Worm (Caenorhabditis elegans) whole organism, L4 larva: ENCODE measurements around the gene C14E2.7.

Experiments used
- F44E2.7 ChIP-seq: fragments of 200-800 bp; sonication (Bioruptor generic); IDR thresholded peaks from 2 replicates; pipeline ENCODE4 v2.1.2; 2022; ENCODE audit warnings: missing genetic modification characterization, missing compliant biosample characterization
- F49E8.2 ChIP-seq: sonication (generic microtip); optimal IDR thresholded peaks from 2 replicates; lab custom pipeline; 2016; ENCODE audit warnings: missing compliant biosample characterization, mild to moderate bottlenecking, missing genetic modification characterization, borderline replicate concordance
- T20F7.1 ChIP-seq: fragments of 200-800 bp; sonication (Bioruptor generic); optimal IDR thresholded peaks from 2 replicates; lab custom pipeline; 2018; ENCODE audit warnings: mild to moderate bottlenecking, missing genetic modification characterization, missing compliant biosample characterization
- T26A8.4 ChIP-seq: fragments of 200-800 bp; sonication (Bioruptor generic); IDR thresholded peaks from 2 replicates; pipeline ENCODE4 v1.3.6; 2022; ENCODE audit warnings: missing genetic modification characterization, missing compliant biosample characterization
- Y105C5A.15 ChIP-seq: fragments of 200-800 bp; sonication (Bioruptor generic); IDR thresholded peaks from 2 replicates; pipeline ENCODE4 v1.3.6; 2022; ENCODE audit warnings: missing genetic modification characterization, missing compliant biosample characterization
- Y48G9A.11 ChIP-seq: fragments of 200-800 bp; sonication (Bioruptor generic); IDR thresholded peaks from 2 replicates; pipeline ENCODE4 v1.3.6; 2022; ENCODE audit warnings: missing genetic modification reagents, missing genetic modification characterization, missing compliant biosample characterization
- Y75B8A.6 ChIP-seq: fragments of 200-800 bp; sonication (Bioruptor generic); IDR thresholded peaks from 2 replicates; pipeline ENCODE4 v1.3.6; 2022; ENCODE audit warnings: missing genetic modification reagents, missing genetic modification characterization, missing compliant biosample characterization
- aly-2 ChIP-seq: sonication (generic microtip); optimal IDR thresholded peaks from 2 replicates; lab custom pipeline; 2018; ENCODE audit warnings: missing biosample characterization, missing genetic modification characterization
- ama-1 ChIP-seq: fragments of 150-350 bp; optimal IDR thresholded peaks from 2 replicates; lab custom pipeline; 2014; ENCODE audit warnings: inconsistent platforms, mixed read lengths
- arid-1 ChIP-seq: fragments of 200-800 bp; sonication (Bioruptor generic); conservative IDR thresholded peaks from 2 replicates; pipeline ENCODE4 v1.3.6; 2022; ENCODE audit warnings: missing genetic modification reagents, missing genetic modification characterization, missing compliant biosample characterization
- ceh-20 ChIP-seq: fragments of 200-800 bp; sonication (Bioruptor generic); IDR thresholded peaks from 2 replicates; pipeline ENCODE4 v1.3.6; 2022; ENCODE audit warnings: missing genetic modification reagents, missing genetic modification characterization, missing compliant biosample characterization
- ceh-44 ChIP-seq: fragments of 200-800 bp; sonication (Bioruptor generic); IDR thresholded peaks from 2 replicates; pipeline ENCODE4 v1.3.6; 2022; ENCODE audit warnings: missing genetic modification reagents, missing genetic modification characterization, missing compliant biosample characterization
- ces-1 ChIP-seq: fragments of 150-350 bp; sonication (generic microtip); optimal IDR thresholded peaks from 4 replicates; lab custom pipeline; 2014; ENCODE audit warnings: missing biosample characterization, missing genetic modification reagents, missing genetic modification characterization
- ctbp-1 ChIP-seq: fragments of 200-800 bp; sonication (Bioruptor generic); IDR thresholded peaks from 2 replicates; pipeline ENCODE4 v1.3.6; 2022; ENCODE audit warnings: missing genetic modification reagents, missing genetic modification characterization, missing compliant biosample characterization
- daf-12 ChIP-seq: fragments of 150-350 bp; optimal IDR thresholded peaks from 2 replicates; lab custom pipeline; 2014; ENCODE audit warnings: missing biosample characterization, missing genetic modification reagents, missing genetic modification characterization
- daf-8 ChIP-seq: fragments of 200-800 bp; sonication (Bioruptor generic); IDR thresholded peaks from 2 replicates; pipeline ENCODE4 v1.3.6; 2022; ENCODE audit warnings: missing genetic modification characterization, missing compliant biosample characterization
- dmd-6 ChIP-seq: fragments of 200-800 bp; sonication (Bioruptor generic); IDR thresholded peaks from 2 replicates; pipeline ENCODE4 v1.3.6; 2022; ENCODE audit warnings: missing genetic modification reagents, missing genetic modification characterization, missing compliant biosample characterization
- dmd-8 ChIP-seq: fragments of 200-800 bp; sonication (Bioruptor generic); IDR thresholded peaks from 2 replicates; pipeline ENCODE4 v1.3.6; 2022; ENCODE audit warnings: missing genetic modification characterization, missing compliant biosample characterization
- dpl-1 ChIP-seq: fragments of 150-350 bp; optimal IDR thresholded peaks from 2 replicates; lab custom pipeline; 2014; ENCODE audit warnings: missing biosample characterization, missing genetic modification reagents, missing genetic modification characterization
- duxl-1 ChIP-seq: sonication (generic microtip); optimal IDR thresholded peaks from 2 replicates; lab custom pipeline; 2016; ENCODE audit warnings: mild to moderate bottlenecking, missing genetic modification characterization, moderate library complexity, missing compliant biosample characterization; ENCODE audit not compliant: poor library complexity
- egl-43 ChIP-seq: fragments of 200-800 bp; sonication (Bioruptor generic); IDR thresholded peaks from 2 replicates; pipeline ENCODE4 v1.3.6; 2022; ENCODE audit warnings: missing genetic modification reagents, missing genetic modification characterization, missing compliant biosample characterization
- fos-1 ChIP-seq: fragments of 150-350 bp; optimal IDR thresholded peaks from 2 replicates; lab custom pipeline; 2014; ENCODE audit warnings: missing biosample characterization, missing genetic modification characterization
- gei-8 ChIP-seq: fragments of 200-800 bp; sonication (Bioruptor generic); optimal IDR thresholded peaks from 2 replicates; lab custom pipeline; 2018; ENCODE audit warnings: mild to moderate bottlenecking, missing genetic modification characterization, missing compliant biosample characterization
- hlh-11 ChIP-seq: fragments of 200-800 bp; sonication (Bioruptor generic); optimal IDR thresholded peaks from 2 replicates; lab custom pipeline; 2018; ENCODE audit warnings: mild to moderate bottlenecking, missing genetic modification characterization, missing compliant biosample characterization
- hmg-1.1 ChIP-seq: fragments of 200-800 bp; sonication (Bioruptor generic); IDR thresholded peaks from 2 replicates; pipeline ENCODE4 v1.3.6; 2022; ENCODE audit warnings: missing genetic modification reagents, missing genetic modification characterization, missing compliant biosample characterization
- lin-15B ChIP-seq: fragments of 150-350 bp; sonication (generic microtip); optimal IDR thresholded peaks from 3 replicates; lab custom pipeline; 2014; ENCODE audit warnings: missing biosample characterization, missing genetic modification characterization
- madf-5 ChIP-seq, 2 experiments: fragments of 200-800 bp; sonication (Bioruptor generic); IDR thresholded peaks; 2 replicates each; pipeline ENCODE4 v1.3.6; 2022; ENCODE audit warnings: missing compliant biosample characterization in 2 of 2, missing genetic modification characterization in 2 of 2
- madf-9 ChIP-seq: fragments of 200-800 bp; sonication (Bioruptor generic); conservative IDR thresholded peaks from 2 replicates; pipeline ENCODE4 v1.3.6; 2022; ENCODE audit warnings: missing genetic modification reagents, missing genetic modification characterization, missing compliant biosample characterization
- mdl-1 ChIP-seq, 2 experiments: fragments of 150-350 bp in 1 of 2; sonication (generic microtip) in 1 of 2; optimal IDR thresholded peaks; 2 replicates each; lab custom pipeline; 2014 to 2017; ENCODE audit warnings: missing biosample characterization in 2 of 2, missing genetic modification characterization in 2 of 2
- mdt-29 ChIP-seq: fragments of 200-800 bp; sonication (Bioruptor generic); IDR thresholded peaks from 2 replicates; pipeline ENCODE4 v1.3.6; 2022; ENCODE audit warnings: missing genetic modification reagents, missing genetic modification characterization, missing compliant biosample characterization
- nhr-10 ChIP-seq: fragments of 150-350 bp; optimal IDR thresholded peaks from 2 replicates; lab custom pipeline; 2014; ENCODE audit warnings: missing biosample characterization, missing genetic modification characterization
- nhr-11 ChIP-seq: fragments of 150-350 bp; optimal IDR thresholded peaks from 2 replicates; lab custom pipeline; 2014; ENCODE audit warnings: missing biosample characterization, missing genetic modification characterization
- nhr-111 ChIP-seq: fragments of 200-800 bp; sonication (Bioruptor generic); optimal IDR thresholded peaks from 2 replicates; lab custom pipeline; 2018; ENCODE audit warnings: mild to moderate bottlenecking, missing genetic modification characterization, missing compliant biosample characterization
- nhr-237 ChIP-seq: sonication (generic microtip); optimal IDR thresholded peaks from 2 replicates; lab custom pipeline; 2017; ENCODE audit warnings: missing biosample characterization, missing genetic modification characterization
- nhr-28 ChIP-seq: fragments of 150-350 bp; optimal IDR thresholded peaks from 2 replicates; lab custom pipeline; 2014; ENCODE audit warnings: missing biosample characterization, missing genetic modification characterization
- nhr-41 ChIP-seq: fragments of 200-800 bp; sonication (Bioruptor generic); IDR thresholded peaks from 2 replicates; pipeline ENCODE4 v1.3.6; 2022; ENCODE audit warnings: missing genetic modification reagents, missing genetic modification characterization, missing compliant biosample characterization
- nhr-42 ChIP-seq: fragments of 200-800 bp; sonication (Bioruptor generic); IDR thresholded peaks from 2 replicates; pipeline ENCODE4 v1.3.6; 2022; ENCODE audit warnings: missing genetic modification characterization, missing compliant biosample characterization
- nhr-6 ChIP-seq: fragments of 150-350 bp; optimal IDR thresholded peaks from 2 replicates; lab custom pipeline; 2014; ENCODE audit warnings: missing biosample characterization, missing genetic modification characterization
- nhr-76 ChIP-seq: fragments of 150-350 bp; optimal IDR thresholded peaks from 2 replicates; lab custom pipeline; 2014; ENCODE audit warnings: missing biosample characterization, missing genetic modification characterization
- rbr-2 ChIP-seq: sonication (generic microtip); optimal IDR thresholded peaks from 2 replicates; lab custom pipeline; 2016; ENCODE audit warnings: missing genotype, missing genetic modification characterization, missing compliant biosample characterization
- sdz-12 ChIP-seq: fragments of 200-800 bp; sonication (Bioruptor generic); optimal IDR thresholded peaks from 2 replicates; lab custom pipeline; 2018; ENCODE audit warnings: mild to moderate bottlenecking, missing genetic modification characterization, missing compliant biosample characterization
- snpc-1.2 ChIP-seq: fragments of 200-800 bp; sonication (Bioruptor generic); IDR thresholded peaks from 2 replicates; pipeline ENCODE4 v1.3.6; 2022; ENCODE audit warnings: missing genetic modification reagents, missing genetic modification characterization, missing compliant biosample characterization
- spr-1 ChIP-seq: sonication (generic microtip); optimal IDR thresholded peaks from 2 replicates; lab custom pipeline; 2016; ENCODE audit warnings: mild to moderate bottlenecking, missing genetic modification characterization, missing compliant biosample characterization
- spr-3 ChIP-seq: fragments of 200-800 bp; sonication (Bioruptor generic); optimal IDR thresholded peaks from 2 replicates; lab custom pipeline; 2018; ENCODE audit warnings: mild to moderate bottlenecking, missing genetic modification characterization, missing compliant biosample characterization
- unc-130 ChIP-seq: sonication (generic microtip); optimal IDR thresholded peaks from 2 replicates; lab custom pipeline; 2016; ENCODE audit warnings: missing genetic modification reagents, missing genetic modification characterization, missing compliant biosample characterization
- unc-62 ChIP-seq, 3 experiments: fragments of 150-350 bp in 1 of 3; sonication (generic microtip); optimal IDR thresholded peaks in 2 of 3; peaks in 1 of 3; 1 replicate in 1 of 3; 2 replicates in 2 of 3; lab custom pipeline; 2014 to 2017; ENCODE audit warnings: missing biosample characterization in 3 of 3, missing genetic modification characterization in 3 of 3, missing genetic modification reagents in 3 of 3, missing genotype in 1 of 3
- zfp-3 ChIP-seq: fragments of 200-800 bp; sonication (Bioruptor generic); conservative IDR thresholded peaks from 2 replicates; pipeline ENCODE4 v1.3.6; 2022; ENCODE audit warnings: missing genetic modification reagents, missing genetic modification characterization, missing compliant biosample characterization
- ztf-7 ChIP-seq: fragments of 150-350 bp; optimal IDR thresholded peaks from 2 replicates; lab custom pipeline; 2014; ENCODE audit warnings: missing biosample characterization, missing genetic modification characterization

The C14E2.7 gene

DNA sequence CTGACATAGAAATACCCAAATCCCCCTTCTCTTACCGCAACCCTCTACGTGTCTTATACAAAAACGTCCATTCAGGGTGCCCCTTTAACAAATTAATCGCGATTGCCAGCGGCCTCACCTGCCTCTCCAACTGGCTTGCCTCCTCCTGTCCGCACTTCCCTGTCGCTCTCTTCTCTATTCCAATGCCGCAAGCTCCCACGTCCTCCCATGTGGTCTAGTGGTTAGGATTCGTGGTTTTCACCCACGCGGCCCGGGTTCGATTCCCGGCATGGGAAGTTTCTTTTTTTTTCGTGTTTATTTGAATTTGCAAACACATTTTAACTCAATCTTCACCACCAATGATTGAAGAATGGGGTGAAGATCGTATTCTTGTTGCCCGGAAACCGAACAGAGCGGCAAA, 42.4 kb downstream of the C14E2.7 start (continued):
- peak; percentile 86 for TF ChIP-seq egl-43 (GFP tag; lab: Robert Waterston, UW)
- TF ChIP-seq nhr-11, result peak; percentile 20
- 0 out of 2 replicates have a peak, but pooled peaks have one; percentile 48 for TF ChIP-seq ceh-44
- TF ChIP-seq mdl-1 (tag; optimal IDR thresholded peaks at IDR 0.05; lab: Kevin White, UChicago), result peak in 1 of 2 experiments; percentile 66
- TF ChIP-seq spr-1 (tag; lab: Kevin White, UChicago), result peak; percentile 51
- TF ChIP-seq snpc-1.2 (GFP tag; lab: Robert Waterston, UW), result peak; percentile 78
- TF ChIP-seq unc-130, result peak; percentile 48
- no peak for TF ChIP-seq sdz-12 (GFP tag; lab: Kevin White, UChicago)
- peak; percentile 46 for TF ChIP-seq dmd-6
- no peak for TF ChIP-seq T20F7.1 (GFP tag; lab: Kevin White, UChicago)
- peak; percentile 66; the same call in 1 of the 2 replicates for TF ChIP-seq madf-9 (GFP tag; lab: Robert Waterston, UW)
- TF ChIP-seq zfp-3 (GFP tag; lab: Robert Waterston, UW), result 0 out of 2 replicates have a peak, but pooled peaks have one; percentile 11
- peak; percentile 2 for TF ChIP-seq nhr-6
- no peak for TF ChIP-seq aly-2 (tag; lab: Kevin White, UChicago)
- TF ChIP-seq fos-1 (tag; lab: Kevin White, UChicago), result no peak
- TF ChIP-seq dmd-8 (GFP tag; lab: Robert Waterston, UW), result peak; percentile 89
- peak in 1 of 2 experiments; percentile 53 for TF ChIP-seq unc-62 (GFP tag; optimal IDR thresholded peaks at IDR 0.05 in 1 of 2; lab: Kevin White, UChicago)
- TF ChIP-seq unc-62 (tag; optimal IDR thresholded peaks at IDR 0.05; lab: Kevin White, UChicago), result no peak
- TF ChIP-seq daf-12, result no peak
- no peak for TF ChIP-seq nhr-28
- TF ChIP-seq Y48G9A.11 (GFP tag; lab: Robert Waterston, UW), result peak; percentile 47; the same call in 1 of the 2 replicates
- peak; percentile 76 for TF ChIP-seq rbr-2 (tag; lab: Kevin White, UChicago)
- peak; percentile 72; the same call in 1 of the 2 replicates for TF ChIP-seq arid-1 (GFP tag; lab: Robert Waterston, UW)
- peak; percentile 95 for TF ChIP-seq duxl-1 (tag; lab: Kevin White, UChicago)
- peak; percentile 62 to 85; a peak in 3 of 4 replicates for TF ChIP-seq madf-5 (GFP tag; IDR thresholded peaks at IDR 0.05; lab: Robert Waterston, UW)
- TF ChIP-seq daf-8 (GFP tag; lab: Robert Waterston, UW), result no peak

DNA sequence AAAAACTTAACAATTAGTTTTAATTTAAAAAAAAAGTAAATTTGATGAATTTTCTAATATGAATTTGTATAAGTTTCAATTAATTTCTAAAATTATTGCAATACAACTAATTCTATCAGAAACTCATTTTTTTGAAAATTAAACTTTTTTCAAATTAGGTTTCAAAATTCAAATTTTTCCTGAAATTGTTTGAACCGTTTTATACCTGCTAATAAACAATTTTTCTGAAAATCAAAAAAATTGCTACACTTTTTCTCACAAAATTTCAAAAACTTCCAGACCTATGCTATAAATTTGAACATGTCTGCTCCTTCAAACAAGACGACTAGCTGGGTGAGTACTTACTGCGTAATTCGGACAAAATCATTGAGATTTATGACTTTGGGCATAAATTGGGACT, 44.2 kb downstream of the C14E2.7 start, which contains the start of gene T26C11.8:
TSS of gene T26C11.8 (plus strand) at position 301 of the 400 bp plus-strand sequence.
- TF ChIP-seq F44E2.7 (GFP tag; lab: Robert Waterston, UW) (no peak), snpc-1.2 (GFP tag; lab: Robert Waterston, UW) (no peak), ztf-7 (tag; lab: Kevin White, UChicago) (no peak), T26A8.4 (GFP tag; lab: Robert Waterston, UW) (no peak), ceh-44 (no peak), spr-3 (GFP tag; lab: Kevin White, UChicago) (no peak), nhr-237 (tag; lab: Kevin White, UChicago) (no peak), gei-8 (GFP tag; lab: Kevin White, UChicago) (no peak), mdt-29 (no peak), mdl-1 (tag; optimal IDR thresholded peaks at IDR 0.05; lab: Kevin White, UChicago) (no peak), nhr-11 (no peak), ama-1 (lab: Kevin White, UChicago) (no peak), ces-1 (GFP tag; lab: Kevin White, UChicago) (no peak), nhr-76 (tag; lab: Kevin White, UChicago) (no peak), sdz-12 (GFP tag; lab: Kevin White, UChicago) (no peak), nhr-42 (GFP tag; lab: Robert Waterston, UW) (no peak), unc-62 (GFP tag; optimal IDR thresholded peaks at IDR 0.05 in 1 of 2; lab: Kevin White, UChicago) (no peak), unc-62 (tag; optimal IDR thresholded peaks at IDR 0.05; lab: Kevin White, UChicago) (no peak), dpl-1 (GFP tag; lab: Kevin White, UChicago) (no peak)

DNA sequence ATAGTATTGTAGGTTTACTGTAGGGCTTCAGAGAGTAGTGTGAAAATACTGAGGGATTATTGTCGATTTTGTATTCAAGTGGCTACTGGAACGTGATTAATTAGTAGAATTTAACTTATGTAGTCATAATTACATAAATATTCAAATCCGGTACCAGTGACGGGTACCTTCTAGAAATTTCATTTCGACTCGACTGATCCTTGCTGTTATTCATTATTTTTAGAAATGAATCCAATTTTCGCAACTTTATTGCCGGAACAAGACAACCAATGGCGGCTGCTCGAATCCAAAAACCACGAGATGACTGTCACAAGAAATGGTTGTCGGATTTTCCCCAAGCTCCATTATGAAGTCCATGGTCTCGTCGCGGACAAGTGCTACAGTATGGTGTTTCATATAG, 48.7 kb downstream of the C14E2.7 start, which contains the start of gene tbx-41:
TSS of gene tbx-41 (plus strand) at position 301 of the 400 bp plus-strand sequence.
- TF ChIP-seq Y105C5A.15 (GFP tag; lab: Robert Waterston, UW), result no peak
- TF ChIP-seq hlh-11 (tag; lab: Kevin White, UChicago), result no peak
- no peak for TF ChIP-seq nhr-111 (GFP tag; lab: Kevin White, UChicago)
- no peak for TF ChIP-seq nhr-10 (tag; lab: Kevin White, UChicago)
- TF ChIP-seq spr-3 (GFP tag; lab: Kevin White, UChicago), result no peak
- no peak for TF ChIP-seq unc-130
- no peak for TF ChIP-seq Y75B8A.6
- no peak for TF ChIP-seq ceh-20 (GFP tag; lab: Robert Waterston, UW)
- TF ChIP-seq nhr-6, result no peak
- TF ChIP-seq ctbp-1 (GFP tag; lab: Robert Waterston, UW), result no peak
- no peak for TF ChIP-seq F49E8.2 (tag; lab: Kevin White, UChicago)
- no peak for TF ChIP-seq Y48G9A.11 (GFP tag; lab: Robert Waterston, UW)
- TF ChIP-seq hmg-1.1 (GFP tag; lab: Robert Waterston, UW), result no peak
- no peak for TF ChIP-seq lin-15B (tag; lab: Kevin White, UChicago)
- no peak for TF ChIP-seq rbr-2 (tag; lab: Kevin White, UChicago)
- no peak for TF ChIP-seq nhr-41 (GFP tag; lab: Robert Waterston, UW)
